Fruit fly (Drosophila melanogaster): ENCODE measurements around the gene CG4080.

CG4080 gene

dm6 chr3L:9399013-9399750 lies at the start of gene CG4080 (continued):
- TF ChIP-seq CG2678 (tag; optimal IDR thresholded peaks at IDR 0.05) (peak; percentile 19), Oli (tag; optimal IDR thresholded peaks at IDR 0.05) (no peak), repo (GFP tag; optimal IDR thresholded peaks at IDR 0.05) (no peak), ATbp (GFP tag; optimal IDR thresholded peaks at IDR 0.05) (no peak), CG5953 (GFP tag; IDR thresholded peaks at IDR 0.05) (0 out of 2 replicates have a peak, but pooled peaks have one; percentile 41), NfI (GFP tag; optimal IDR thresholded peaks at IDR 0.05) (peak; percentile 23), CG6765 (GFP tag; optimal IDR thresholded peaks at IDR 0.05) (peak; percentile 54), Doc2 (GFP tag; IDR thresholded peaks at IDR 0.05) (no peak), CG10267 (tag; optimal IDR thresholded peaks at IDR 0.05) (peak; percentile 70), Xrp1 (GFP tag; IDR thresholded peaks at IDR 0.05) (no peak; the same call in 1 of the 2 replicates), CG2120 (GFP tag; optimal IDR thresholded peaks at IDR 0.05) (peak; percentile 56), bsh (GFP tag; optimal IDR thresholded peaks at IDR 0.05) (peak in 1 of 2 experiments; percentile 22), nom (GFP tag; optimal IDR thresholded peaks at IDR 0.05) (no peak), chm (GFP tag; IDR thresholded peaks at IDR 0.05) (peak; percentile 13; the same call in 1 of the 2 replicates), pb (GFP tag; optimal IDR thresholded peaks at IDR 0.05) (no peak), Dek (tag; optimal IDR thresholded peaks at IDR 0.05) (peak; percentile 17), CG11504 (tag; optimal IDR thresholded peaks at IDR 0.05) (no peak), corto (GFP tag; optimal IDR thresholded peaks at IDR 0.05) (peak; percentile 32), CG14860 (GFP tag; IDR thresholded peaks at IDR 0.05; ENCODE audit: partially characterized antibody) (peak; percentile 59), CG33213 (GFP tag; optimal IDR thresholded peaks at IDR 0.05) (peak; percentile 25), gcm (GFP tag; optimal IDR thresholded peaks at IDR 0.05) (peak; percentile 11), sug (tag; optimal IDR thresholded peaks at IDR 0.05) (peak; percentile 22), grn (GFP tag; optimal IDR thresholded peaks at IDR 0.05) (peak; percentile 26), CG6813 (GFP tag; optimal IDR thresholded peaks at IDR 0.05) (no peak), CG18011 (GFP tag; optimal IDR thresholded peaks at IDR 0.05) (peak; percentile 13), gfzf (GFP tag; optimal IDR thresholded peaks at IDR 0.05) (peak; percentile 90), CG11085 (GFP tag; IDR thresholded peaks at IDR 0.05) (no peak), Hand (GFP tag; optimal IDR thresholded peaks at IDR 0.05) (no peak), Fer1 (GFP tag; optimal IDR thresholded peaks at IDR 0.05) (peak; percentile 19), trem (tag; optimal IDR thresholded peaks at IDR 0.05) (peak; percentile 61), unpg (GFP tag; optimal IDR thresholded peaks at IDR 0.05) (peak; percentile 37), lola (GFP tag; optimal IDR thresholded peaks at IDR 0.05) (peak in 1 of 3 experiments; percentile 25), CG32772 (GFP tag; IDR thresholded peaks at IDR 0.05) (no peak), Tbp (GFP tag; optimal IDR thresholded peaks at IDR 0.05) (no peak), CG2712 (tag; optimal IDR thresholded peaks at IDR 0.05) (peak; percentile 41), sqz (GFP tag; optimal IDR thresholded peaks at IDR 0.05) (peak; percentile 32), CG3838 (GFP tag; optimal IDR thresholded peaks at IDR 0.05) (peak; percentile 15), nmo (GFP tag; optimal IDR thresholded peaks at IDR 0.05) (peak; percentile 66), Mad (GFP tag; optimal IDR thresholded peaks at IDR 0.05) (peak; percentile 26), hb (GFP tag; IDR thresholded peaks at IDR 0.05; ENCODE audit: partially characterized antibody) (peak; percentile 24; the same call in 1 of the 3 replicates), tna (GFP tag; IDR thresholded peaks at IDR 0.05; ENCODE audit: partially characterized antibody) (peak; percentile 55), Sry-δ (GFP tag; optimal IDR thresholded peaks at IDR 0.05) (peak; percentile 67), CG17361 (GFP tag; IDR thresholded peaks at IDR 0.05) (peak; percentile 39; the same call in 1 of the 3 replicates), seq (GFP tag; IDR thresholded peaks at IDR 0.05) (no peak), Nf-YC (tag; optimal IDR thresholded peaks at IDR 0.05) (peak; percentile 44), Dref (GFP tag; IDR thresholded peaks at IDR 0.05) (peak; percentile 62), Aef1 (GFP tag; IDR thresholded peaks at IDR 0.05) (no peak), CG13894 (tag; optimal IDR thresholded peaks at IDR 0.05) (peak; percentile 1)

Measured in whole organism, embryonic.